Worm (Caenorhabditis elegans) whole organism, L1 larva: Measurements from ENCODE around the gene cut-3.
A peak's percentile ranks its signal among the peaks of the same experiment; 100 is the strongest.

Experiments used
- fos-1 ChIP-seq: fragments of 150-350 bp; optimal IDR thresholded peaks from 2 replicates; lab custom pipeline; 2014; ENCODE audit warnings: missing biosample characterization, missing genetic modification characterization
- pax-3 ChIP-seq: fragments of 200-800 bp; sonication (Bioruptor generic); optimal IDR thresholded peaks from 2 replicates; lab custom pipeline; 2018; ENCODE audit warnings: mild to moderate bottlenecking, missing genetic modification characterization, moderate library complexity, missing compliant biosample characterization
- rnt-1 ChIP-seq: sonication (generic microtip); optimal IDR thresholded peaks from 2 replicates; lab custom pipeline; 2016; ENCODE audit warnings: mild to moderate bottlenecking, missing genetic modification characterization, moderate library complexity, missing compliant biosample characterization

ce11 chrII:8481033-8481708 is 34.5 kb upstream of the cut-3 start:
- TF ChIP-seq pax-3 (no peak), fos-1 (tag; lab: Kevin White, UChicago) (no peak), rnt-1 (tag; lab: Kevin White, UChicago) (peak; percentile 41)
